Worm (Caenorhabditis elegans): Measurements from ENCODE around the gene B0252.8.

- TF ChIP-seq him-1 (tag; optimal IDR thresholded peaks at IDR 0.05), result no peak
- no peak for TF ChIP-seq W03F9.2 (tag; optimal IDR thresholded peaks at IDR 0.05)
- TF ChIP-seq dao-5 (tag; optimal IDR thresholded peaks at IDR 0.05), result no peak
Measured at ce11 chrII:6958136-6958535, 42.2 kb downstream of the B0252.8 start.

Data from whole organism, L4/young adult.